Fruit fly (Drosophila melanogaster) whole organism, larva: ENCODE data around the gene Abca3.

Experiments used
- noc ChIP-seq: fragments of 200-800 bp; sonication (Bioruptor generic); optimal IDR thresholded peaks from 3 replicates; lab custom pipeline; 2019; ENCODE audit warnings: missing biosample characterization, mild to moderate bottlenecking, missing genetic modification characterization, moderate library complexity

Abca3 gene

dm6 chrX:21306485-21307142 lies at the start of gene Abca3:
Gene Abca3, minus strand, starts transcription at chrX:21306665.
- TF ChIP-seq noc (tag; lab: Kevin White, UChicago) = peak; percentile 81

- TF ChIP-seq noc (tag; lab: Kevin White, UChicago) = peak; percentile 10
Measured at dm6 chrX:21353541-21353940, 47.1 kb upstream of the Abca3 start.

dm6 chrX:21351210-21351824 lies 44.9 kb upstream of the Abca3 start:
- TF ChIP-seq noc (tag; lab: Kevin White, UChicago) = no peak

- peak; percentile 67 for TF ChIP-seq noc (tag; lab: Kevin White, UChicago)
Measured at dm6 chrX:21349800-21350309, 43.4 kb upstream of the Abca3 start, which contains the start of the genes peng and sol. Gene peng, minus strand, starts transcription at chrX:21349843. Gene sol, plus strand, starts transcription at chrX:21350280.

- peak; percentile 29 for TF ChIP-seq noc (tag; lab: Kevin White, UChicago)
Measured at dm6 chrX:21345036-21345500, 38.6 kb upstream of the Abca3 start, which contains the start of gene dod. Gene dod, plus strand, starts transcription at chrX:21345358.

- peak; percentile 60 for TF ChIP-seq noc (tag; lab: Kevin White, UChicago)
Measured at dm6 chrX:21339476-21339931, 33.0 kb upstream of the Abca3 start, which contains the start of the genes tty and fliI. Gene tty, minus strand, starts transcription at chrX:21339676. Gene fliI, plus strand, starts transcription at chrX:21339741.

dm6 chrX:21338153-21338552 lies 31.7 kb upstream of the Abca3 start:
- no peak for TF ChIP-seq noc (tag; lab: Kevin White, UChicago)

- peak; percentile 10 for TF ChIP-seq noc (tag; lab: Kevin White, UChicago)
Measured at dm6 chrX:21337057-21337456, 30.6 kb upstream of the Abca3 start.

dm6 chrX:21334522-21335104 lies 28.1 kb upstream of the Abca3 start:
- no peak for TF ChIP-seq noc (tag; lab: Kevin White, UChicago)

- TF ChIP-seq noc (tag; lab: Kevin White, UChicago) = no peak
Measured at dm6 chrX:21333135-21333534, 26.7 kb upstream of the Abca3 start.

dm6 chrX:21323933-21324688 lies 17.6 kb upstream of the Abca3 start, which contains the start of the genes Dd and CG1486:
Gene Dd, minus strand, starts transcription at chrX:21324009.
Gene CG1486, plus strand, starts transcription at chrX:21324046.
- TF ChIP-seq noc (tag; lab: Kevin White, UChicago) = no peak

dm6 chrX:21323171-21323695 lies 16.8 kb upstream of the Abca3 start:
- TF ChIP-seq noc (tag; lab: Kevin White, UChicago) = no peak

- no peak for TF ChIP-seq noc (tag; lab: Kevin White, UChicago)
Measured at dm6 chrX:21322289-21322981, 16.0 kb upstream of the Abca3 start.

- TF ChIP-seq noc (tag; lab: Kevin White, UChicago) = peak; percentile 90
Measured at dm6 chrX:21319202-21319772, 12.8 kb upstream of the Abca3 start, which contains the start of the genes SLIRP1 and anox. Gene SLIRP1, minus strand, starts transcription at chrX:21319296. Gene anox, minus strand, starts transcription at chrX:21319296.
